Fruit fly (Drosophila melanogaster): ENCODE results near the gene cal1.

cal1 gene

DNA sequence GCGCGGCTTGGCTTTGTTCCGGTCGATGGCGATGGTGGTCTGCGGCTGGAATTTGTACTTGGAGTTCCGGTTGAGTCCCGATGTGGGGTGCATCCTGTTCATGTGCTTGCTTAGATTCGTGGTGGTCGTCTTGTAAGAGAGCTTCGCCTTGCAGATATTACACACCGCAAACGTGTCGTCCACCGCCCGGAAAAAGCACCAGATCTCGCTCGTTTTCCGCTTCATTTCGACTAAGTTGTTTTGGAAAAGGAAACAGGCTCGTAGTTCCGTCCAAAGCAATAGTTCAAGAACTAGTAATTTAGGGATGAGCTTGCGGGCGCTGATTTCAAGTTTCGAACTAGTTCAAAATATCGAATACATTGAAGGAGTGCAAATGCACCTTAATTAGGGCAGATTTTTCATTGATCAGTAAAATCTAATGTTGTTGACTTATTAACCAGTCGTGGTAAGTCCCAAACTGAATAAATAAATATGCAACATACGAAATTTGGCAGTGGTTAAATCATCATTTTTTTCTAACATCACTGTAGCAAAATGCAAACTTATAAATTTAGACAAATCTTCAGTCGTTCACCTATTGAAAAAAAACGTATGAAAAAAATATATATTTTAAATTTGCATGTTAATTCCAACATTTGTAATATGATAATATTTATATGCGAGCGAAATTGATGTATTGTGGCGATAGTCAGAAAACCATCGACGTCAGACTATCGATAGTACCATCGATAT, 45.1 kb upstream of the cal1 start, which contains the start of the genes bdwf and Patr-1 (continued):
- TF ChIP-seq CG3281 (GFP tag; optimal IDR thresholded peaks at IDR 0.05) = peak; percentile 21
- TF ChIP-seq hbn (GFP tag; IDR thresholded peaks at IDR 0.05; ENCODE audit: partially characterized antibody) = peak; percentile 84
- TF ChIP-seq pita (GFP tag; optimal IDR thresholded peaks at IDR 0.05) = no peak
- no peak for TF ChIP-seq jigr1 (GFP tag; IDR thresholded peaks at IDR 0.05)
- TF ChIP-seq Lpt (GFP tag; optimal IDR thresholded peaks at IDR 0.05) = no peak
- no peak for TF ChIP-seq Hey (tag; optimal IDR thresholded peaks at IDR 0.05)
- TF ChIP-seq CG8388 (GFP tag; optimal IDR thresholded peaks at IDR 0.05) = no peak
- TF ChIP-seq grau (tag; optimal IDR thresholded peaks at IDR 0.05) = peak; percentile 20
- TF ChIP-seq Bdp1 (GFP tag; optimal IDR thresholded peaks at IDR 0.05) = no peak
- peak; percentile 69 for TF ChIP-seq CG14710 (tag; optimal IDR thresholded peaks at IDR 0.05)
- no peak for TF ChIP-seq Chrac-16 (GFP tag; optimal IDR thresholded peaks at IDR 0.05)
- TF ChIP-seq crc (GFP tag; optimal IDR thresholded peaks at IDR 0.05) = no peak
- TF ChIP-seq trh (GFP tag; optimal IDR thresholded peaks at IDR 0.05) = no peak
- no peak for TF ChIP-seq CG4424 (GFP tag; optimal IDR thresholded peaks at IDR 0.05)
- no peak for TF ChIP-seq klu (GFP tag; IDR thresholded peaks at IDR 0.05)
- peak; percentile 15 for TF ChIP-seq gro (GFP tag; optimal IDR thresholded peaks at IDR 0.05)
- peak; percentile 80; the same call in 1 of the 2 replicates for TF ChIP-seq ato (GFP tag; IDR thresholded peaks at IDR 0.05; ENCODE audit: partially characterized antibody)
- peak; percentile 85 for TF ChIP-seq Doc3 (GFP tag; IDR thresholded peaks at IDR 0.05; ENCODE audit: partially characterized antibody)
- TF ChIP-seq trem (tag; optimal IDR thresholded peaks at IDR 0.05) = peak; percentile 65
- TF ChIP-seq pnt (GFP tag; optimal IDR thresholded peaks at IDR 0.05) = no peak
- no peak for TF ChIP-seq shn (GFP tag; optimal IDR thresholded peaks at IDR 0.05)
- TF ChIP-seq Optix (GFP tag; IDR thresholded peaks at IDR 0.05) = no peak
- TF ChIP-seq unc-4 (GFP tag; IDR thresholded peaks at IDR 0.05; ENCODE audit: partially characterized antibody) = peak; percentile 88
- TF ChIP-seq rib (GFP tag; IDR thresholded peaks at IDR 0.05) = no peak
- no peak for TF ChIP-seq btn (GFP tag; optimal IDR thresholded peaks at IDR 0.05)
- no peak for TF ChIP-seq ro (GFP tag; IDR thresholded peaks at IDR 0.05)
- no peak for TF ChIP-seq peb (GFP tag; IDR thresholded peaks at IDR 0.05)
- no peak for TF ChIP-seq Blimp-1 (GFP tag; optimal IDR thresholded peaks at IDR 0.05)
- no peak for TF ChIP-seq gce (GFP tag; IDR thresholded peaks at IDR 0.05)
- peak; percentile 92 for TF ChIP-seq inv (GFP tag; IDR thresholded peaks at IDR 0.05; ENCODE audit: partially characterized antibody)
- TF ChIP-seq nom (GFP tag; optimal IDR thresholded peaks at IDR 0.05) = no peak
- no peak for TF ChIP-seq wdn (GFP tag; IDR thresholded peaks at IDR 0.05)
- TF ChIP-seq CG8290 (GFP tag; optimal IDR thresholded peaks at IDR 0.05) = no peak
- no peak for TF ChIP-seq CG8290 (tag; optimal IDR thresholded peaks at IDR 0.05)
- peak; percentile 75 for TF ChIP-seq row (GFP tag; IDR thresholded peaks at IDR 0.05)
- no peak for TF ChIP-seq ab (GFP tag; optimal IDR thresholded peaks at IDR 0.05)
- no peak for TF ChIP-seq H15 (GFP tag; IDR thresholded peaks at IDR 0.05)
- no peak for TF ChIP-seq her (GFP tag; optimal IDR thresholded peaks at IDR 0.05)
- peak; percentile 78 for TF ChIP-seq CG2116 (GFP tag; optimal IDR thresholded peaks at IDR 0.05)
- TF ChIP-seq Hand (GFP tag; optimal IDR thresholded peaks at IDR 0.05) = no peak
- TF ChIP-seq run (tag; optimal IDR thresholded peaks at IDR 0.05) = no peak
- peak; percentile 7 for TF ChIP-seq az2 (GFP tag; optimal IDR thresholded peaks at IDR 0.05)
- TF ChIP-seq psq (GFP tag; optimal IDR thresholded peaks at IDR 0.05) = no peak
- no peak for TF ChIP-seq sim (GFP tag; IDR thresholded peaks at IDR 0.05)
- TF ChIP-seq jing (GFP tag; optimal IDR thresholded peaks at IDR 0.05) = no peak
- no peak for TF ChIP-seq CG33213 (GFP tag; optimal IDR thresholded peaks at IDR 0.05)
- TF ChIP-seq CG11093 (GFP tag; IDR thresholded peaks at IDR 0.05) = no peak
- no peak for TF ChIP-seq CG10565 (GFP tag; optimal IDR thresholded peaks at IDR 0.05)
- TF ChIP-seq CG7556 (GFP tag; optimal IDR thresholded peaks at IDR 0.05) = no peak
- no peak for TF ChIP-seq B-H1 (GFP tag; IDR thresholded peaks at IDR 0.05)
- TF ChIP-seq Ravus (GFP tag; IDR thresholded peaks at IDR 0.05) = no peak
- no peak for TF ChIP-seq CG7357 (GFP tag; IDR thresholded peaks at IDR 0.05)

All from whole organism, embryonic.